Fruit fly (Drosophila melanogaster) whole organism: ENCODE measurements around the gene CG5984.

Experiments used
- Dll ChIP-seq: fragments of >200 bp; optimal IDR thresholded peaks from 2 replicates; lab custom pipeline; 2017
- usp ChIP-seq: fragments of >200 bp; optimal IDR thresholded peaks from 2 replicates; lab custom pipeline; 2017; ENCODE audit warnings: missing biosample characterization, missing genetic modification characterization, mixed read lengths

DNA sequence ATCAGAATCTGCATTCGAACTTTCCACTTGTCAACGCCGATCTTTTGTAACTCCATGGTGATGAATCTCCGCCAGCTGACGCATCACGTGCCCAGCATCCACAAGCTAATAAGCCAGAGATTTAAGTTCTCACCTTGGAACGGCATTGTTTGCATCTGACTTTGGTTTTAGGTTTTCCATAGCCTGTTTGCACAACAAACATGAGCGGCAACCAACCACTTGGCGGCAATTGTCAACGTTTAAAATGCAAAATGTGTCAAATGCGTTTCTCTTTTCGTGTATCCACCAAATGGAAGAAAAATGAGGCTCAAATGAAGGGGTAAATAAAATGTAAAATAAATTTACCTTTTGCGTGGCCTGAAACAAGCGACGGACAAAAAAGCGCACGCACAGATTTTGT, 45.5 kb downstream of the CG5984 start:
- no peak for TF ChIP-seq usp (GFP tag; lab: Kevin White, UChicago)
- TF ChIP-seq Dll (lab: Kevin White, UChicago): no peak
